Fruit fly (Drosophila melanogaster) ovary, adult (tissue): ENCODE data around the gene CG31178.
A peak's percentile ranks its signal among the peaks of the same experiment; 100 is the strongest.

Experiments used
- CG17801 ChIP-seq: fragments of 200-800 bp; optimal IDR thresholded peaks from 2 replicates; lab custom pipeline; 2019; ENCODE audit warnings: missing biosample characterization, mild to moderate bottlenecking, missing genetic modification characterization, moderate library complexity; ENCODE audit not compliant: partially characterized antibody

The CG31178 gene

DNA sequence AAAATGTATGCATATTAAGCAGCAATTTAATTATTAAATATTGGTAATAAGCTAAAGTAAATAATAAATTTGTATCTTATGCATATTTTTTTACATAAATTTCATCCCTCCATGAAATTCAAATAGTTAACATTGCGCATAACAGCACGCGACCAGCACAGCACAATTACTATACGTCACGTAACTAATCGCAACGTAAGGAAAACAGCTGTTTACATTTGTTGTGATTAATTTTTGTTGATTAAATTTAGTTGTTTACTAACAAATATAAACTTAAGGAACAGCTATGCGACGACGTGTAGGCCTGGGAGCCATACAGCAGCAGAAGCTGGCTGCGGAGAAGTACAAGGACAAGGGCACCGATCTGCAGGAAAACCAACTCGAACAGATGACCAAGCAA, 8.5 kb upstream of the CG31178 start, which contains the start of gene lsn:
lsn (plus strand) TSS at position 177 of the 400 bp plus-strand sequence.
- TF ChIP-seq CG17801 (GFP tag; lab: Kevin White, UChicago): no peak

DNA sequence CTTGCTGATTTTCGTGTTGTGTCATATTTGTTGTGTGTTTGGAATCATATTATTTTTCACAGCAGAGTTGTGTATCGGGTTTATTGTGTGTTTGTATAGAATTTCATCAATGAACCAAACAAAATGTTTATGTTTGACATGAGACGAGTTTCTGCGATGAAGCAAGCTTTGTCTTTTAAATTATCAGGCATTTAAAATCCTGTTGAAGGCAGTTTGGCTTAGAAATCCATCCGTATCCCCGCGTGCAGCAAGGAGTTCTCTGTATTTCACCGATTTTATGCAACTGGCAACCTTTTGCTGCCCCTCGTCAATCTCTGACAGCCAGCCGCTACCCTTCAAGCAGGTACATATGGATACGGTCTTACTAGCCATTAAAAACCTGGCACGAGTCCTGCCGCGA, 5.7 kb upstream of the CG31178 start, which contains the start of the genes CG6569 and Cby:
CG6569 (minus strand) TSS at position 101 of the 400 bp plus-strand sequence.
Cby (plus strand) TSS at position 185 of the 400 bp plus-strand sequence.
- TF ChIP-seq CG17801 (GFP tag; lab: Kevin White, UChicago): no peak

DNA sequence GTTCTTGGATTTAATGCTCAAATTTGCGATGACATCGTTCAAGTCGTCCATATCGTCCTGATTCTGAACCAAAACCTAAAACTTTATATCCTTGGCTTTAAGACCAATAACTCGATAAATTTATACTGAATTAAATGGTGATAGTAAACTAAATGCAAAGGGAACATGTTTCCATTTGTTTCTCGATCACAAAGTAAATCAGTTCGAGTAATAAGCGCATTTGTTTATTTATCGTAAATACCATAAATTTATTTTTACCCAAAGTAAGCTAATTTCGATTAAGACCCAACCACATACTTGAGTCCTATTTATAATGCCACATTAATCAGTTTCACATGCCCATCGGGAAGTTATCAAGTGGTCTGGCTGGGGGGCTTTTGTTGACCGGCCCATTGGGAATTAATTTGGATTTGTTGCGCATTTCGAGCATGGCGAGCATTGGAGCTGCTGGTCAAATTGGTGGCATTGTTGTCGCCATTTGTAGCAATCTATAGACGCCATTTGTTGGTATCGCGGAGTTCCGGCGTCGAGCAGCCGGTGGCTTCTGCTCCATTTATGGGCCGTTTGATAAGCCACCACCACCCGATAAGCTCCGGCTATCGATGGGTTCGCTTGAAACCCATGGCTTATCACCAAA, 4.0 kb upstream of the CG31178 start, which contains the start of gene CG31174:
CG31174 (minus strand) TSS at position 51 of the 637 bp plus-strand sequence.
- no peak for TF ChIP-seq CG17801 (GFP tag; lab: Kevin White, UChicago)

dm6 chr3R:21870158-21870971, 3.2 kb upstream of the CG31178 start, which contains the start of gene CG31431:
CG31431 (plus strand) TSS chr3R:21870681.
- peak; percentile 97 for TF ChIP-seq CG17801 (GFP tag; lab: Kevin White, UChicago)

DNA sequence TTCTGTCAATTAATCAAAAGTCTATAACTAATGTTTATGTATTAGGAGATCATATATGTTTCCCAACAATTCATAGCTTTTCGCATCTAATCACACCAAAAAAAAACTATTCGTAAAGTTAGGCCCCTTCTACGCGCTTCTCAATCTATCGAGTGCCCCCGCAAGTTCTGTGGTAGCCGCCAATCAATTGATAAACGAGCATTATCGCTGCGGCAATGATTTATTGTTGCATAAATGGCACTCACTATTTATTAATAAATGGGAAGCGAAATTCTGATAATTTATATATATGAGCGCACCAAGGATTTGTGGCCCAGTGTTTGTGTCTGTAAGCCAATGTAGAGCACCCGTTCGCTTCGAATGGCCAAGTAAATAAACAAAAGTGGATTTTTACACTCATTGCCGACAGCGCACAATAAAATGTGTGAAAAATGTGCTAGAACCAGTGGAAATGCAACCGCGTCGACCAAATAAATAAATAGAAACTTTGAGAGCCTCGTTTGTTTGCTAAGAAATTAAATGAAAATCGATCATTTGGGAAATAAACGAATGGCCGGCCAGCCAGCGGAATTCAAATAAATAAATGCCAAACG, 2.1 kb upstream of the CG31178 start:
- TF ChIP-seq CG17801 (GFP tag; lab: Kevin White, UChicago): no peak

DNA sequence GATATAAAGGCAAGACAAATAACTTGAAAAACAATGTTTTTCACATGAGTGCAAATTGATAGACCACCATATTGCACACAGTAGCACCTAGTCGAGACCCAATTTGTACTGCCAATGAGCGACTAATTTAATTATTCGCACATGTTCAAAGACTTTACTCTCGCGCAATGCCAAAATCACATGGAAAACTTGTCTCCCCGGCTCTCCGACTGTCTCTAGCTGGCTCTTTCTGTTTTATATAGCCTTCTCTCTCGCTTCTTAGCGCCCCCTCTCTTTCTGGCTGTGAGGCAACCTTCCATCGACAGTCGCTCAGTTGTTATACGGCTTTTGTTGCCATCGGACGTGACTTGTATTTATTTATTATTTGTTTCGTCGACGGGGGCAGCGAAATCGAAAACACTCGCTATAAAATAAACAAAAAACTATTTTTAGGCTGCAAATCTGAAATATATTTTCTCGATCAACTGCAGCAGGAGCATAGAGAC, 1.5 kb downstream of the CG31178 start, which contains the start of gene CG6656:
CG6656 (plus strand) TSS at position 312 of the 485 bp plus-strand sequence.
- TF ChIP-seq CG17801 (GFP tag; lab: Kevin White, UChicago): peak; percentile 53

DNA sequence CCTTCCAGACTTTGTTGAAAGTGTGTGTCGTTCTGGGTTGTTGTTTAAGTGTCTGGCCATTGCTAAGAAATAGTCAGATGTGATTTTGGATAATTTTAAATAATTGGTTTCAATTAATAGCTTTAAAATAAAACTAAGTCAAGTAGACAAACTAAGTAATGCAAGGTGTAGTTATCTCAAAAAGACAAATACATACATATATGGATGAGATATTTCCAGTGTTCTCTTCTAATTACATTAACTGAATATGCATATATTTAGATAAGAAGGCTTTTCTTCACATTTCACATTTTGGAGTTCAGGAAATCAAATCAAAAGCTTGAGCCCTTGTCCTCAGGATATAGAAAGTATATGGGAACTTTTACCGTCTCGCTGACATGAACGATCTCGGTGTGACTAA, 4.1 kb downstream of the CG31178 start, which contains the start of gene P5CDh2:
P5CDh2 (plus strand) TSS at position 301 of the 400 bp plus-strand sequence.
- no peak for TF ChIP-seq CG17801 (GFP tag; lab: Kevin White, UChicago)

DNA sequence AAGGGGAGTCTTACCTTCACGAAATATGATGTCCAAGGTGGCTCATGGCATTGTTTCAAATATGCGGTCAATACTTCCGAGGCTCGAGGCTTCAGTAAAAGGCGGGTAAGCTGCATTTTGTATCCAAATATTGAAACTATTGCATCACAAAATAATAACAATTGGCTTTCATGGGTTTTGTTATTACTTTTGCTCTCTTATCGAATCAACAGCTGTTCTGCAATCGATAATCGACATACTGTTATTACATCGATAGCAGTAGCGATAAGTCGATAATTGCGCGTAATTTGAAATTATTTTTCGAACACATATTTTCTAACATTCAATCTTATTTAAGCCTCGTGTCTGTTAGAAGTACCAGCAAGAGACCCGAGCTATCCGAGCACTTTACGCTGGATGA, 4.9 kb downstream of the CG31178 start, which contains the start of gene CG34148:
CG34148 (minus strand) TSS at position 214 of the 400 bp plus-strand sequence.
- no peak for TF ChIP-seq CG17801 (GFP tag; lab: Kevin White, UChicago)

DNA sequence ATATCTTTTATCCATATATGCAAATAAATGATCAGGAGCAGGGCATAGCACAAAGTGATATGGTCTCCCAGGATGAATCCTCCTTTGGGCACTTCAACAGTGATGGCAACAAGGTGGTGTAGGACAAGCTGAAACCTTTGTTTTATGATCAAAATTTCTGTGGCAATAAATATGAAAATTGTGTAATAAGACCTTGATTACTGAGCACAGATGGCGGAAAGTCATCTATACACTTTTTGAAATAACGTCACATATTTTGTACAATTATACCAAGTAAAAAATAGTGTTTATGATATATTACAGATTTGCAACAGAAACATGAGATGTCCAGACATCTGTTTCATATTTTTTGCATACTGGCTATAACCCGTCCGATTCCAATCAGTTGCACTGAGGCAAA, 7.0 kb downstream of the CG31178 start, which contains the start of gene CG31465:
CG31465 (plus strand) TSS at position 301 of the 400 bp plus-strand sequence.
- TF ChIP-seq CG17801 (GFP tag; lab: Kevin White, UChicago): no peak

dm6 chr3R:21884354-21884753, 10.8 kb downstream of the CG31178 start, which contains the start of gene fit:
fit (minus strand) TSS chr3R:21884454.
- TF ChIP-seq CG17801 (GFP tag; lab: Kevin White, UChicago): no peak

DNA sequence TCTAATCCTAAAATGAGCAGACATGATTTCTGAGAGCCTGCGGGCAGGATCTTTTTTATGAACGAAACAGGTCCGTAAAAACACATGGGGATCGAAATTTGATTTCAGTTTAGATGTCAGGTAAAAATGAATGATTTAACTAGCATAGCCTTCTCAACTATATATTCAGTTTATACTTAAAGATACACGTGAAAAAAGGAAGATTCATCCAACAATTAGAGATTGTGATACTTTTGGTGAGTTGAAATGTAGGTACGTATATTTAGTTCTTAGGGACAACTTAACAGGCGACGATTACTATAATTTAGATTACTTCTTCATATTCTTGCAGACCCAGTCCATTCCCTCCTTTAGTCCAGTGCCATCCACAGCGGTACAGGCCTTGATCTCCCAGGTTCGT, 11.9 kb downstream of the CG31178 start, which contains the start of gene CG17819:
CG17819 (minus strand) TSS at position 101 of the 400 bp plus-strand sequence.
- TF ChIP-seq CG17801 (GFP tag; lab: Kevin White, UChicago): no peak

dm6 chr3R:21886861-21887587, 13.5 kb downstream of the CG31178 start, which contains the start of the genes CG6678 and dnd:
CG6678 (plus strand) TSS chr3R:21887029.
dnd (minus strand) TSS chr3R:21887355.
- TF ChIP-seq CG17801 (GFP tag; lab: Kevin White, UChicago): no peak

- no peak for TF ChIP-seq CG17801 (GFP tag; lab: Kevin White, UChicago)
Observed at dm6 chr3R:21887588-21888007, 14.1 kb downstream of the CG31178 start.
